Worm (Caenorhabditis elegans): ENCODE results near the gene msp-53.
"Not testable (repeated sequence)": the region's sequence is repeated elsewhere in the genome, so short reads cannot be mapped to it uniquely, and the experiment has no call there.

- TF ChIP-seq lin-35 (GFP tag; optimal IDR thresholded peaks at IDR 0.05); K11D2.4 (GFP tag; IDR thresholded peaks at IDR 0.05); B0261.1 (tag; optimal IDR thresholded peaks at IDR 0.05); cebp-2 (GFP tag; IDR thresholded peaks at IDR 0.05); dpl-1 (GFP tag; optimal IDR thresholded peaks at IDR 0.05); ama-1 (optimal IDR thresholded peaks at IDR 0.05); ama-1 (GFP tag; optimal IDR thresholded peaks at IDR 0.05); madf-6 (GFP tag; IDR thresholded peaks at IDR 0.05); pha-4 (tag; optimal IDR thresholded peaks at IDR 0.05); lin-26 (GFP tag; IDR thresholded peaks at IDR 0.05); madf-8 (GFP tag; conservative IDR thresholded peaks at IDR 0.05); attf-6 (GFP tag; IDR thresholded peaks at IDR 0.05); mel-28 (tag; optimal IDR thresholded peaks at IDR 0.05; ENCODE audit: borderline replicate concordance): not testable (repeated sequence)
Measured at ce11 chrIV:5068541-5068940, 3.7 kb upstream of the msp-53 start, which contains the start of the genes R13H9.6 and rmd-6.
